Worm (Caenorhabditis elegans) whole organism, mixed stage, embryonic: ENCODE results near the gene ZC302.3.

ENCODE experiments used
- blmp-1 ChIP-seq: fragments of 150-350 bp; optimal IDR thresholded peaks from 2 replicates; lab custom pipeline; 2014; ENCODE audit warnings: missing biosample characterization, missing genetic modification characterization
- cnd-1 ChIP-seq: fragments of 200-800 bp; sonication (Bioruptor generic); optimal IDR thresholded peaks from 2 replicates; lab custom pipeline; 2018; ENCODE audit warnings: mild to moderate bottlenecking, missing genetic modification characterization, missing compliant biosample characterization
- drap-1 ChIP-seq: fragments of 200-800 bp; sonication (Bioruptor generic); optimal IDR thresholded peaks from 3 replicates; lab custom pipeline; 2018; ENCODE audit warnings: mild to moderate bottlenecking, missing genetic modification characterization, missing compliant biosample characterization
- lsy-2 ChIP-seq: fragments of 150-350 bp; optimal IDR thresholded peaks from 2 replicates; lab custom pipeline; 2014; ENCODE audit warnings: missing biosample characterization, missing genetic modification characterization
- mab-5 ChIP-seq: fragments of 150-350 bp; optimal IDR thresholded peaks from 2 replicates; lab custom pipeline; 2014; ENCODE audit warnings: missing biosample characterization, missing genetic modification characterization
- mep-1 ChIP-seq: fragments of 150-350 bp; optimal IDR thresholded peaks from 2 replicates; lab custom pipeline; 2017; ENCODE audit warnings: missing biosample characterization, missing genetic modification reagents, missing genetic modification characterization, inconsistent platforms
- nhr-237 ChIP-seq: fragments of 150-350 bp; optimal IDR thresholded peaks from 2 replicates; lab custom pipeline; 2014; ENCODE audit warnings: missing biosample characterization, missing genetic modification characterization
- snpc-4 ChIP-seq: fragments of 150-350 bp; optimal IDR thresholded peaks from 2 replicates; lab custom pipeline; 2014; ENCODE audit warnings: missing biosample characterization, missing genetic modification characterization
- unc-120 ChIP-seq: sonication (generic microtip); optimal IDR thresholded peaks from 2 replicates; lab custom pipeline; 2017; ENCODE audit warnings: missing genetic modification characterization, missing compliant biosample characterization; ENCODE audit not compliant: poor library complexity, severe bottlenecking
- unc-39 ChIP-seq: fragments of 150-350 bp; optimal IDR thresholded peaks from 2 replicates; lab custom pipeline; 2014; ENCODE audit warnings: missing biosample characterization, missing genetic modification characterization
- unc-62 ChIP-seq: fragments of 150-350 bp; optimal IDR thresholded peaks from 2 replicates; lab custom pipeline; 2014; ENCODE audit warnings: missing biosample characterization, missing genetic modification reagents, missing genetic modification characterization

- TF ChIP-seq mab-5 (tag; lab: Kevin White, UChicago) (no peak), lsy-2 (tag; lab: Kevin White, UChicago) (no peak), unc-120 (tag; lab: Kevin White, UChicago) (no peak), unc-39 (tag; lab: Kevin White, UChicago) (no peak), drap-1 (GFP tag; lab: Kevin White, UChicago) (no peak), snpc-4 (tag; lab: Kevin White, UChicago) (no peak), cnd-1 (tag; lab: Kevin White, UChicago) (no peak), blmp-1 (tag; lab: Kevin White, UChicago) (no peak), mep-1 (no peak), nhr-237 (tag; lab: Kevin White, UChicago) (no peak), unc-62 (no peak)
Observed at ce11 chrV:10757128-10757527, 15.9 kb upstream of the ZC302.3 start.
